Worm (Caenorhabditis elegans) whole organism, late embryonic: ENCODE measurements around the gene gst-9.

Experiments used
- ama-1 ChIP-seq: fragments of 150-350 bp; optimal IDR thresholded peaks from 2 replicates; lab custom pipeline; 2014
- ceh-14 ChIP-seq: sonication (generic microtip); optimal IDR thresholded peaks from 2 replicates; lab custom pipeline; 2016; ENCODE audit warnings: missing genotype, missing genetic modification characterization, missing compliant biosample characterization
- ceh-22 ChIP-seq: sonication (generic microtip); optimal IDR thresholded peaks from 2 replicates; lab custom pipeline; 2017; ENCODE audit warnings: missing biosample characterization, missing genetic modification characterization
- ceh-34 ChIP-seq: sonication (generic microtip); optimal IDR thresholded peaks from 2 replicates; lab custom pipeline; 2016; ENCODE audit warnings: mild to moderate bottlenecking, missing genetic modification characterization, missing compliant biosample characterization
- ceh-9 ChIP-seq: sonication (generic microtip); optimal IDR thresholded peaks from 2 replicates; lab custom pipeline; 2016; ENCODE audit warnings: mild to moderate bottlenecking, missing genetic modification characterization, inconsistent platforms, missing compliant biosample characterization
- elt-4 ChIP-seq: sonication (generic microtip); optimal IDR thresholded peaks from 2 replicates; lab custom pipeline; 2016; ENCODE audit warnings: missing genetic modification characterization, missing compliant biosample characterization
- ets-4 ChIP-seq: sonication (generic microtip); optimal IDR thresholded peaks from 2 replicates; lab custom pipeline; 2016; ENCODE audit warnings: missing genetic modification characterization, missing compliant biosample characterization
- fkh-6 ChIP-seq: sonication (generic microtip); optimal IDR thresholded peaks from 2 replicates; lab custom pipeline; 2016; ENCODE audit warnings: missing genetic modification characterization, missing compliant biosample characterization
- hlh-15 ChIP-seq: sonication (generic microtip); optimal IDR thresholded peaks from 2 replicates; lab custom pipeline; 2016; ENCODE audit warnings: missing genetic modification characterization, missing compliant biosample characterization
- hlh-6 ChIP-seq: sonication (generic microtip); optimal IDR thresholded peaks from 2 replicates; lab custom pipeline; 2016; ENCODE audit warnings: missing genotype, missing genetic modification characterization, missing compliant biosample characterization
- lin-11 ChIP-seq: fragments of 200-800 bp; sonication (Bioruptor generic); optimal IDR thresholded peaks from 2 replicates; lab custom pipeline; 2018; ENCODE audit warnings: mild to moderate bottlenecking, missing genetic modification characterization, missing compliant biosample characterization
- nhr-11 ChIP-seq: fragments of 150-350 bp; optimal IDR thresholded peaks from 2 replicates; lab custom pipeline; 2014; ENCODE audit warnings: missing biosample characterization, missing genetic modification characterization

- no peak for TF ChIP-seq ceh-34 (tag; lab: Kevin White, UChicago)
- TF ChIP-seq ama-1 (lab: Kevin White, UChicago) = no peak
- no peak for TF ChIP-seq nhr-11 (tag; lab: Kevin White, UChicago)
- no peak for TF ChIP-seq ceh-9 (tag; lab: Kevin White, UChicago)
- TF ChIP-seq ets-4 = no peak
- no peak for TF ChIP-seq ceh-22 (tag; lab: Kevin White, UChicago)
- TF ChIP-seq hlh-15 (tag; lab: Kevin White, UChicago) = no peak
- TF ChIP-seq elt-4 (tag; lab: Kevin White, UChicago) = no peak
- no peak for TF ChIP-seq lin-11 (tag; lab: Kevin White, UChicago)
- TF ChIP-seq fkh-6 = no peak
- no peak for TF ChIP-seq ceh-14 (tag; lab: Kevin White, UChicago)
- TF ChIP-seq hlh-6 (tag; lab: Kevin White, UChicago) = no peak
Measured at ce11 chrII:4871834-4872233, 19.6 kb upstream of the gst-9 start.
